Fruit fly (Drosophila melanogaster): Measurements from ENCODE around the gene CG34177.

DNA sequence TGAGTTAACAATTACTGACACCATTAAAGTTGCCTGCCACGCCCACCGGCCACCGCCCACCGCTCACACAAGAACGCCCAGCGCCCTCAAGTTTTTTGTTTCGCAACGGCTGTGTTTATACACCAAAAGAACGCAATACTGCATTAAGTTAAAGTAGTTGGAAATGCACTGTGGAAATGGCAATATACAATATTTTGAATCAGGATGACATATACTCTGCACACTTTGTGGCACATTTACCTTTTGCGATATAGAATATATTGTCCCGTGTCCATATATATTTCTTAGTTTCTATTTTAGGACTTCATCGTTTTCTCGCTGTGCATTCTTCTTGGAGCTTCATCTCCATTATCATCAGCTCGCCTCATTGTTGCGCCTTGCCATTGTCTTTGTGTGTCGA is 17.6 kb upstream of the CG34177 start:
- TF ChIP-seq br (GFP tag; optimal IDR thresholded peaks at IDR 0.05) (no peak), rgr (GFP tag; optimal IDR thresholded peaks at IDR 0.05) (no peak), usp (GFP tag; optimal IDR thresholded peaks at IDR 0.05) (no peak), sv (GFP tag; optimal IDR thresholded peaks at IDR 0.05) (no peak), Hr78 (GFP tag; optimal IDR thresholded peaks at IDR 0.05) (no peak), brk (GFP tag; optimal IDR thresholded peaks at IDR 0.05) (no peak)

Data from whole organism, wandering third instar larva.